Fruit fly (Drosophila melanogaster) whole organism, embryonic: Measurements from ENCODE around the gene AlkB.

Experiments used
- Asciz ChIP-seq: fragments of 200-800 bp; sonication (Bioruptor generic); optimal IDR thresholded peaks from 2 replicates; lab custom pipeline; 2017; ENCODE audit warnings: missing biosample characterization, mild to moderate bottlenecking, missing genetic modification characterization, missing genetic modification reagents
- Bdp1 ChIP-seq: fragments of 200-800 bp; sonication (Bioruptor generic); optimal IDR thresholded peaks from 3 replicates; lab custom pipeline; 2016; ENCODE audit warnings: missing biosample characterization, missing genetic modification characterization
- CG10431 ChIP-seq: fragments of 200-800 bp; sonication (Bioruptor generic); optimal IDR thresholded peaks from 3 replicates; lab custom pipeline; 2018; ENCODE audit warnings: missing biosample characterization, mild to moderate bottlenecking, missing genetic modification characterization
- CG12155 ChIP-seq: fragments of 200-800 bp; sonication (Bioruptor generic); optimal IDR thresholded peaks from 3 replicates; lab custom pipeline; 2016; ENCODE audit warnings: missing biosample characterization, missing genetic modification characterization
- CG12391 ChIP-seq: fragments of 200-800 bp; sonication (Bioruptor generic); optimal IDR thresholded peaks from 3 replicates; lab custom pipeline; 2018; ENCODE audit warnings: missing biosample characterization, mild to moderate bottlenecking, missing genetic modification characterization, moderate library complexity
- CG13123 ChIP-seq: fragments of 200-800 bp; sonication (Bioruptor generic); optimal IDR thresholded peaks from 2 replicates; lab custom pipeline; 2016; ENCODE audit warnings: missing biosample characterization, missing genetic modification characterization
- CG13624 ChIP-seq: fragments of 200-800 bp; sonication (Bioruptor generic); optimal IDR thresholded peaks from 2 replicates; lab custom pipeline; 2016; ENCODE audit warnings: missing biosample characterization, missing genetic modification characterization
- CG14014 ChIP-seq: fragments of 200-800 bp; sonication (Bioruptor generic); IDR thresholded peaks from 2 replicates; pipeline ENCODE4 v1.3.6; 2022; ENCODE audit warnings: missing biosample characterization, missing genetic modification characterization
- CG15073 ChIP-seq: fragments of 200-800 bp; sonication (Bioruptor generic); optimal IDR thresholded peaks from 2 replicates; lab custom pipeline; 2016; ENCODE audit warnings: missing biosample characterization, missing genetic modification characterization
- CG1602 ChIP-seq: fragments of 200-800 bp; sonication (Bioruptor generic); optimal IDR thresholded peaks from 3 replicates; lab custom pipeline; 2016; ENCODE audit warnings: missing biosample characterization, missing genetic modification characterization
- CG16863 ChIP-seq: fragments of 200-800 bp; sonication (Bioruptor generic); optimal IDR thresholded peaks from 3 replicates; lab custom pipeline; 2016; ENCODE audit warnings: missing biosample characterization, missing genetic modification characterization
- CG2116 ChIP-seq: fragments of 200-800 bp; sonication (Bioruptor generic); optimal IDR thresholded peaks from 3 replicates; lab custom pipeline; 2018; ENCODE audit warnings: missing biosample characterization, mild to moderate bottlenecking, missing genetic modification characterization
- CG2202 ChIP-seq: fragments of 200-800 bp; sonication (Bioruptor generic); optimal IDR thresholded peaks from 2 replicates; lab custom pipeline; 2018; ENCODE audit warnings: missing biosample characterization, mild to moderate bottlenecking, missing genetic modification characterization
- CG30431 ChIP-seq: fragments of 200-800 bp; sonication (Bioruptor generic); optimal IDR thresholded peaks from 2 replicates; lab custom pipeline; 2017; ENCODE audit warnings: missing biosample characterization, missing genetic modification characterization
- CG31441 ChIP-seq: fragments of 200-800 bp; sonication (Bioruptor generic); IDR thresholded peaks from 2 replicates; pipeline ENCODE4 v1.3.6; 2022; ENCODE audit warnings: missing biosample characterization, missing genetic modification characterization
- CG3407 ChIP-seq: fragments of 200-800 bp; sonication (Bioruptor generic); optimal IDR thresholded peaks from 2 replicates; lab custom pipeline; 2018; ENCODE audit warnings: missing biosample characterization, mild to moderate bottlenecking, missing genetic modification characterization
- CG34224 ChIP-seq: fragments of 200-800 bp; sonication (Bioruptor generic); IDR thresholded peaks from 3 replicates; pipeline ENCODE4 v1.3.6; 2022; ENCODE audit warnings: missing biosample characterization, missing genetic modification characterization; ENCODE audit not compliant: partially characterized antibody
- CG3726 ChIP-seq: fragments of 200-800 bp; sonication (Bioruptor generic); IDR thresholded peaks from 3 replicates; pipeline ENCODE4, ENCODE4 v1.3.6; 2022; ENCODE audit warnings: missing biosample characterization, missing genetic modification characterization
- CG7357 ChIP-seq: fragments of 200-800 bp; sonication (Bioruptor generic); IDR thresholded peaks from 3 replicates; pipeline ENCODE4 v1.3.6; 2022; ENCODE audit warnings: missing biosample characterization, missing genetic modification characterization
- CG7963 ChIP-seq: fragments of 200-800 bp; sonication (Bioruptor generic); IDR thresholded peaks from 3 replicates; pipeline ENCODE4 v1.3.6; 2022; ENCODE audit warnings: missing biosample characterization, missing genetic modification characterization; ENCODE audit not compliant: partially characterized antibody
- CG8290 ChIP-seq, 3 experiments: fragments of 200-800 bp; sonication (Bioruptor generic); optimal IDR thresholded peaks; 2 replicates each; lab custom pipeline; 2016 to 2019; ENCODE audit warnings: missing biosample characterization in 3 of 3, missing genetic modification characterization in 3 of 3, mild to moderate bottlenecking in 2 of 3, moderate library complexity in 1 of 3
- CG8359 ChIP-seq: fragments of 200-800 bp; sonication (Bioruptor generic); optimal IDR thresholded peaks from 2 replicates; lab custom pipeline; 2017; ENCODE audit warnings: missing biosample characterization, mild to moderate bottlenecking, missing genetic modification characterization, borderline replicate concordance
- CG9609 ChIP-seq: fragments of 200-800 bp; sonication (Bioruptor generic); optimal IDR thresholded peaks from 3 replicates; lab custom pipeline; 2016; ENCODE audit warnings: missing biosample characterization, missing genetic modification characterization
- CTCF ChIP-seq: fragments of 200-800 bp; sonication (Bioruptor generic); optimal IDR thresholded peaks from 2 replicates; lab custom pipeline; 2017; ENCODE audit warnings: missing biosample characterization, mild to moderate bottlenecking, missing genetic modification characterization, moderate library complexity
- H15 ChIP-seq: fragments of 200-800 bp; sonication (Bioruptor generic); IDR thresholded peaks from 3 replicates; pipeline ENCODE4 v1.3.6; 2022; ENCODE audit warnings: missing biosample characterization, missing genetic modification characterization
- HHEX ChIP-seq: fragments of 200-800 bp; sonication (Bioruptor generic); optimal IDR thresholded peaks from 3 replicates; lab custom pipeline; 2017; ENCODE audit warnings: missing biosample characterization, mild to moderate bottlenecking, missing genetic modification characterization, missing genetic modification reagents
- Hey ChIP-seq: fragments of 200-800 bp; sonication (Bioruptor generic); optimal IDR thresholded peaks from 3 replicates; lab custom pipeline; 2018; ENCODE audit warnings: missing biosample characterization, mild to moderate bottlenecking, missing genetic modification characterization
- Hr51 ChIP-seq, 2 experiments: fragments of 200-800 bp; sonication (Bioruptor generic); optimal IDR thresholded peaks; 2 replicates in 1 of 2; 3 replicates in 1 of 2; lab custom pipeline; 2016 to 2018; ENCODE audit warnings: missing biosample characterization in 2 of 2, missing genetic modification characterization in 2 of 2, mild to moderate bottlenecking in 1 of 2, moderate library complexity in 1 of 2
- Oli ChIP-seq: fragments of 200-800 bp; sonication (Bioruptor generic); optimal IDR thresholded peaks from 2 replicates; lab custom pipeline; 2018; ENCODE audit warnings: missing biosample characterization, mild to moderate bottlenecking, missing genetic modification characterization, moderate library complexity
- Sox100B ChIP-seq: fragments of 200-800 bp; sonication (Bioruptor generic); optimal IDR thresholded peaks from 3 replicates; lab custom pipeline; 2018; ENCODE audit warnings: missing biosample characterization, mild to moderate bottlenecking, missing genetic modification characterization
- Sox102F ChIP-seq: fragments of 200-800 bp; sonication (Bioruptor generic); optimal IDR thresholded peaks from 2 replicates; lab custom pipeline; 2018; ENCODE audit warnings: missing biosample characterization, mild to moderate bottlenecking, missing genetic modification characterization, moderate library complexity
- bigmax ChIP-seq: fragments of 200-800 bp; sonication (Bioruptor generic); optimal IDR thresholded peaks from 2 replicates; lab custom pipeline; 2018; ENCODE audit warnings: missing biosample characterization, mild to moderate bottlenecking, missing genetic modification characterization
- chif ChIP-seq, 2 experiments: fragments of 200-800 bp; sonication (Bioruptor generic); optimal IDR thresholded peaks; 3 replicates each; lab custom pipeline; 2016; ENCODE audit warnings: missing biosample characterization in 2 of 2, missing genetic modification characterization in 2 of 2
- corto ChIP-seq: fragments of 200-800 bp; sonication (Bioruptor generic); optimal IDR thresholded peaks from 2 replicates; lab custom pipeline; 2016; ENCODE audit warnings: missing biosample characterization, mild to moderate bottlenecking, missing genetic modification characterization, moderate library complexity
- eyg ChIP-seq: fragments of 200-800 bp; sonication (Bioruptor generic); optimal IDR thresholded peaks from 3 replicates; lab custom pipeline; 2016; ENCODE audit warnings: missing biosample characterization, missing genetic modification characterization
- fd96Cb ChIP-seq: fragments of 200-800 bp; sonication (Bioruptor generic); optimal IDR thresholded peaks from 2 replicates; lab custom pipeline; 2018; ENCODE audit warnings: missing biosample characterization, mild to moderate bottlenecking, missing genetic modification characterization, moderate library complexity
- gce ChIP-seq: fragments of 200-800 bp; sonication (Bioruptor generic); IDR thresholded peaks from 3 replicates; pipeline ENCODE4 v1.3.6; 2022; ENCODE audit warnings: missing biosample characterization, missing genetic modification characterization
- grau ChIP-seq: fragments of 200-800 bp; optimal IDR thresholded peaks from 3 replicates; lab custom pipeline; 2019; ENCODE audit warnings: missing biosample characterization, mild to moderate bottlenecking, missing genetic modification characterization, moderate library complexity
- hkb ChIP-seq, 2 experiments: fragments of 200-800 bp in 1 of 2; fragments of >200 bp in 1 of 2; sonication (Bioruptor generic) in 1 of 2; IDR thresholded peaks in 1 of 2; optimal IDR thresholded peaks in 1 of 2; 2 replicates each; pipeline versions ENCODE4 v1.3.6 to Lab custom; 2017 to 2022; ENCODE audit warnings: missing biosample characterization in 1 of 2, missing genetic modification characterization in 1 of 2
- insv ChIP-seq, 2 experiments: fragments of 200-800 bp; sonication (Bioruptor generic); optimal IDR thresholded peaks; 3 replicates each; lab custom pipeline; 2016 to 2018; ENCODE audit warnings: missing biosample characterization in 2 of 2, missing genetic modification characterization in 2 of 2
- kay ChIP-seq: fragments of 200-800 bp; sonication (Bioruptor generic); optimal IDR thresholded peaks from 2 replicates; lab custom pipeline; 2016; ENCODE audit warnings: missing biosample characterization, missing genetic modification characterization
- knrl ChIP-seq: fragments of 200-800 bp; sonication (Bioruptor generic); IDR thresholded peaks from 3 replicates; pipeline ENCODE4 v1.3.6; 2022; ENCODE audit warnings: missing biosample characterization, missing genetic modification characterization; ENCODE audit not compliant: partially characterized antibody
- mld ChIP-seq: fragments of 200-800 bp; sonication (Bioruptor generic); IDR thresholded peaks from 3 replicates; pipeline ENCODE4 v1.3.6; 2022; ENCODE audit warnings: missing biosample characterization, missing genetic modification characterization; ENCODE audit not compliant: partially characterized antibody
- pho ChIP-seq: fragments of 200-800 bp; sonication (Bioruptor generic); optimal IDR thresholded peaks from 2 replicates; lab custom pipeline; 2016; ENCODE audit warnings: missing biosample characterization, missing genetic modification characterization
- ro ChIP-seq: fragments of 200-800 bp; sonication (Bioruptor generic); IDR thresholded peaks from 2 replicates; pipeline ENCODE4 v1.3.6; 2022; ENCODE audit warnings: missing biosample characterization, missing genetic modification characterization
- row ChIP-seq: fragments of 200-800 bp; sonication (Bioruptor generic); IDR thresholded peaks from 3 replicates; pipeline ENCODE4 v1.3.6; 2022; ENCODE audit warnings: missing biosample characterization, missing genetic modification characterization
- slbo ChIP-seq: fragments of 200-800 bp; sonication (Bioruptor generic); IDR thresholded peaks from 2 replicates; pipeline ENCODE4 v1.3.6; 2022; ENCODE audit warnings: missing biosample characterization, missing genetic modification characterization
- tap ChIP-seq: fragments of 200-800 bp; optimal IDR thresholded peaks from 3 replicates; lab custom pipeline; 2019; ENCODE audit warnings: missing biosample characterization, mild to moderate bottlenecking, missing genetic modification characterization, moderate library complexity
- tin ChIP-seq: fragments of 200-800 bp; sonication (Bioruptor generic); optimal IDR thresholded peaks from 3 replicates; lab custom pipeline; 2016; ENCODE audit warnings: missing biosample characterization, missing genetic modification characterization
- twi ChIP-seq: fragments of 200-800 bp; optimal IDR thresholded peaks from 2 replicates; lab custom pipeline; 2019; ENCODE audit warnings: missing biosample characterization, mild to moderate bottlenecking, missing genetic modification characterization, moderate library complexity
- z ChIP-seq: fragments of 200-800 bp; sonication (Bioruptor generic); IDR thresholded peaks from 3 replicates; pipeline ENCODE4 v1.3.6; 2022; ENCODE audit warnings: missing biosample characterization, missing genetic modification characterization

Gene AlkB

dm6 chrX:15887247-15887616 lies 27.9 kb upstream of the AlkB start, which contains the start of gene tay (continued):
- no peak for TF ChIP-seq twi
- peak; percentile 79 for TF ChIP-seq row (GFP tag; lab: Robert Waterston, UW)
- no peak for TF ChIP-seq CG12391
- TF ChIP-seq CG9609 (GFP tag; lab: Kevin White, UChicago), result no peak
- TF ChIP-seq gce (GFP tag; lab: Robert Waterston, UW), result no peak
- TF ChIP-seq knrl (GFP tag; lab: Robert Waterston, UW), result peak; percentile 71
- TF ChIP-seq H15, result no peak
- TF ChIP-seq CG2116 (GFP tag; lab: Kevin White, UChicago), result peak; percentile 42
- no peak for TF ChIP-seq CG13624
- TF ChIP-seq CG7357 (GFP tag; lab: Robert Waterston, UW), result peak; percentile 99
- no peak for TF ChIP-seq chif (GFP tag; optimal IDR thresholded peaks at IDR 0.05; lab: Kevin White, UChicago)
- no peak for TF ChIP-seq CG2202 (tag; lab: Kevin White, UChicago)
- no peak for TF ChIP-seq Asciz
- no peak for TF ChIP-seq hkb (optimal IDR thresholded peaks at IDR 0.05; lab: Kevin White, UChicago)
- TF ChIP-seq hkb (GFP tag; IDR thresholded peaks at IDR 0.05; lab: Robert Waterston, UW), result no peak
- no peak for TF ChIP-seq CG13123 (GFP tag; lab: Kevin White, UChicago)
- no peak for TF ChIP-seq corto
- TF ChIP-seq pho (GFP tag; lab: Kevin White, UChicago), result no peak
- TF ChIP-seq fd96Cb (tag; lab: Kevin White, UChicago), result no peak
- no peak for TF ChIP-seq CG3407 (GFP tag; lab: Kevin White, UChicago)
- TF ChIP-seq z (GFP tag; lab: Robert Waterston, UW), result no peak
- TF ChIP-seq mld (GFP tag; lab: Robert Waterston, UW), result 0 out of 3 replicates have a peak, but pooled peaks have one; percentile 37
- peak; percentile 47 for TF ChIP-seq bigmax (GFP tag; lab: Kevin White, UChicago)
- TF ChIP-seq CG7963, result peak; percentile 66; the same call in 1 of the 3 replicates
- peak; percentile 62 for TF ChIP-seq slbo (GFP tag; lab: Robert Waterston, UW)
- no peak for TF ChIP-seq CG1602 (GFP tag; lab: Kevin White, UChicago)
- no peak for TF ChIP-seq CG10431 (GFP tag; lab: Kevin White, UChicago)
- TF ChIP-seq Bdp1, result no peak
- TF ChIP-seq grau (tag; lab: Kevin White, UChicago), result no peak
- no peak for TF ChIP-seq tap (tag; lab: Kevin White, UChicago)
- TF ChIP-seq Oli, result no peak
- TF ChIP-seq CG12155, result no peak
- TF ChIP-seq Sox100B, result no peak
- no peak for TF ChIP-seq HHEX
- no peak for TF ChIP-seq CG3726 (GFP tag; lab: Robert Waterston, UW)
- TF ChIP-seq CTCF (GFP tag; lab: Kevin White, UChicago), result no peak
- TF ChIP-seq ro, result no peak
- peak; percentile 47 for TF ChIP-seq CG8290 (GFP tag; optimal IDR thresholded peaks at IDR 0.05; lab: Kevin White, UChicago)
- TF ChIP-seq CG8290 (tag; optimal IDR thresholded peaks at IDR 0.05; lab: Kevin White, UChicago), result no peak
- no peak for TF ChIP-seq Hr51 (GFP tag; optimal IDR thresholded peaks at IDR 0.05; lab: Kevin White, UChicago)
- 0 out of 2 replicates have a peak, but pooled peaks have one; percentile 17 for TF ChIP-seq CG31441 (GFP tag; lab: Robert Waterston, UW)
- TF ChIP-seq CG8359 (GFP tag; lab: Kevin White, UChicago), result no peak
- no peak for TF ChIP-seq Hey (tag; lab: Kevin White, UChicago)
- no peak for TF ChIP-seq CG14014
- TF ChIP-seq Sox102F (GFP tag; lab: Kevin White, UChicago), result no peak
- TF ChIP-seq kay (GFP tag; lab: Kevin White, UChicago), result no peak
- TF ChIP-seq CG30431, result no peak
- peak; percentile 28; the same call in 1 of the 3 replicates for TF ChIP-seq CG34224
- TF ChIP-seq insv (GFP tag; optimal IDR thresholded peaks at IDR 0.05; lab: Kevin White, UChicago), result no peak
- no peak for TF ChIP-seq CG15073 (GFP tag; lab: Kevin White, UChicago)
- no peak for TF ChIP-seq CG16863 (GFP tag; lab: Kevin White, UChicago)
- TF ChIP-seq eyg (GFP tag; lab: Kevin White, UChicago), result no peak
- TF ChIP-seq tin (GFP tag; lab: Kevin White, UChicago), result no peak
